Worm (Caenorhabditis elegans): Measurements from ENCODE around the gene hda-5.

DNA sequence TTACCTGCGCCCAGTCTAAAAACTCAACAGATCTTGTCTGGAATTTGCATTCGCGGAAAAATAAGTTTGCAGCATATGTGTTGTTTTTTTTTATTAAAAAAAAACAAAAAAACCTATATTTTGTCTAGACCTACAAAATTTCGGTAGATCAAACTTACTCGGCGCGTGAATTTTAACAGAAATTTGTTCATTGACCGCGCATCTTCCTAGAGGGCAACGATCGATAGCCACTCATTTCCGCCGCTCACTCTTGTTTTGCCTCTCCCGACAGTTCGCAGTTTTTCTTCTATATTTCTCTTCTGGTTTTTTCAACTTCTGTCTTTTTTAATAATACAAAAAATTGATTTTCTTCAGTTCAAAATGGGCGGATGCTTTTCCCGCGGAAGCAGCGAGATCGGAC, 11.6 kb downstream of the hda-5 start, which contains the start of gene F43G6.7:
- no peak for TF ChIP-seq nhr-11 (tag; optimal IDR thresholded peaks at IDR 0.05)
- no peak for TF ChIP-seq mdl-1 (tag; optimal IDR thresholded peaks at IDR 0.05)
- TF ChIP-seq nhr-71 (tag; optimal IDR thresholded peaks at IDR 0.05) = no peak
- no peak for TF ChIP-seq blmp-1 (tag; optimal IDR thresholded peaks at IDR 0.05)
- TF ChIP-seq lin-13 (GFP tag; optimal IDR thresholded peaks at IDR 0.05) = no peak
- TF ChIP-seq ces-1 (GFP tag; optimal IDR thresholded peaks at IDR 0.05) = no peak
- TF ChIP-seq nhr-12 (tag; optimal IDR thresholded peaks at IDR 0.05) = no peak
- no peak for TF ChIP-seq pax-3 (tag; optimal IDR thresholded peaks at IDR 0.05)
- TF ChIP-seq snpc-4 (tag; optimal IDR thresholded peaks at IDR 0.05) = no peak
- TF ChIP-seq ztf-4 (tag; optimal IDR thresholded peaks at IDR 0.05) = no peak

Measured in whole organism, L1 larva.